Fruit fly (Drosophila melanogaster) whole organism, prepupa: ENCODE results near the gene Hacd2.

Experiments used
- Blimp-1 ChIP-seq: fragments of 200-800 bp; sonication (Bioruptor generic); optimal IDR thresholded peaks from 3 replicates; lab custom pipeline; 2017; ENCODE audit warnings: missing biosample characterization, missing genetic modification characterization, mild to moderate bottlenecking, moderate library complexity, missing genetic modification reagents
- CG10631 ChIP-seq: fragments of 200-800 bp; sonication (Bioruptor generic); optimal IDR thresholded peaks from 2 replicates; lab custom pipeline; 2016; ENCODE audit warnings: missing biosample characterization, missing genetic modification characterization
- CG10669 ChIP-seq: fragments of 200-800 bp; sonication (Bioruptor generic); optimal IDR thresholded peaks from 3 replicates; lab custom pipeline; 2018; ENCODE audit warnings: missing biosample characterization, mild to moderate bottlenecking, missing genetic modification characterization, moderate library complexity
- CG11294 ChIP-seq: fragments of 200-800 bp; sonication (Bioruptor generic); IDR thresholded peaks from 2 replicates; pipeline ENCODE4 v1.3.6; 2022; ENCODE audit warnings: missing biosample characterization, missing genetic modification characterization
- CG11902 ChIP-seq: fragments of 200-800 bp; sonication (Bioruptor generic); optimal IDR thresholded peaks from 3 replicates; lab custom pipeline; 2016; ENCODE audit warnings: missing biosample characterization, missing genetic modification characterization
- CG16779 ChIP-seq: fragments of 200-800 bp; sonication (Bioruptor generic); optimal IDR thresholded peaks from 3 replicates; lab custom pipeline; 2017; ENCODE audit warnings: missing biosample characterization, mild to moderate bottlenecking, missing genetic modification characterization
- CG31627 ChIP-seq: fragments of 200-800 bp; sonication (Bioruptor generic); optimal IDR thresholded peaks from 3 replicates; lab custom pipeline; 2016; ENCODE audit warnings: missing biosample characterization, missing genetic modification characterization
- CG32006 ChIP-seq: fragments of 200-800 bp; sonication (Bioruptor generic); optimal IDR thresholded peaks from 3 replicates; lab custom pipeline; 2017; ENCODE audit warnings: missing biosample characterization, mild to moderate bottlenecking, missing genetic modification characterization
- CG34406 ChIP-seq: fragments of 200-800 bp; sonication (Bioruptor generic); optimal IDR thresholded peaks from 3 replicates; lab custom pipeline; 2016; ENCODE audit warnings: missing biosample characterization, missing genetic modification characterization
- CG3919 ChIP-seq: fragments of 200-800 bp; sonication (Bioruptor generic); optimal IDR thresholded peaks from 3 replicates; lab custom pipeline; 2016; ENCODE audit warnings: missing biosample characterization, missing genetic modification characterization
- CG6163 ChIP-seq: fragments of 200-800 bp; sonication (Bioruptor generic); IDR thresholded peaks from 3 replicates; pipeline ENCODE4 v1.3.6; 2022; ENCODE audit warnings: missing biosample characterization, missing genetic modification characterization
- CG6792 ChIP-seq: fragments of 200-800 bp; sonication (Bioruptor generic); optimal IDR thresholded peaks from 3 replicates; lab custom pipeline; 2016; ENCODE audit warnings: missing biosample characterization, missing genetic modification characterization
- CG6808 ChIP-seq: fragments of 200-800 bp; sonication (Bioruptor generic); optimal IDR thresholded peaks from 3 replicates; lab custom pipeline; 2017; ENCODE audit warnings: missing biosample characterization, missing genetic modification characterization, mild to moderate bottlenecking, moderate library complexity, missing genetic modification reagents
- CG6854 ChIP-seq: fragments of 200-800 bp; sonication (Bioruptor generic); optimal IDR thresholded peaks from 2 replicates; lab custom pipeline; 2017; ENCODE audit warnings: missing biosample characterization, mild to moderate bottlenecking, missing genetic modification characterization
- CG7368 ChIP-seq: fragments of 200-800 bp; sonication (Bioruptor generic); optimal IDR thresholded peaks from 3 replicates; lab custom pipeline; 2016; ENCODE audit warnings: missing biosample characterization, missing genetic modification characterization
- CG8119 ChIP-seq: fragments of 200-800 bp; sonication (Bioruptor generic); IDR thresholded peaks from 3 replicates; pipeline ENCODE4 v1.3.6; 2022; ENCODE audit warnings: missing biosample characterization, missing genetic modification characterization
- Eip75B ChIP-seq: fragments of 200-800 bp; sonication (Bioruptor generic); optimal IDR thresholded peaks from 3 replicates; lab custom pipeline; 2016; ENCODE audit warnings: missing biosample characterization, missing genetic modification characterization
- Eip78C ChIP-seq: fragments of 200-800 bp; sonication (Bioruptor generic); peaks from one replicate; lab custom pipeline; 2016; ENCODE audit warnings: missing biosample characterization, missing genetic modification characterization
- Ets21C ChIP-seq: fragments of 200-800 bp; sonication (Bioruptor generic); optimal IDR thresholded peaks from 3 replicates; lab custom pipeline; 2016; ENCODE audit warnings: missing biosample characterization, missing genetic modification characterization
- Ets96B ChIP-seq: fragments of 200-800 bp; optimal IDR thresholded peaks from 2 replicates; lab custom pipeline; 2019; ENCODE audit warnings: missing biosample characterization, mild to moderate bottlenecking, missing genetic modification characterization, moderate library complexity
- Hr39 ChIP-seq: fragments of 200-800 bp; sonication (Bioruptor generic); optimal IDR thresholded peaks from 2 replicates; lab custom pipeline; 2016; ENCODE audit warnings: missing biosample characterization, missing genetic modification characterization
- Hr4 ChIP-seq: fragments of 200-800 bp; sonication (Bioruptor generic); optimal IDR thresholded peaks from 3 replicates; lab custom pipeline; 2016; ENCODE audit warnings: missing biosample characterization, missing genetic modification characterization
- Lpt ChIP-seq: fragments of 200-800 bp; sonication (Bioruptor generic); optimal IDR thresholded peaks from 3 replicates; lab custom pipeline; 2016; ENCODE audit warnings: missing biosample characterization, missing genetic modification characterization
- OdsH ChIP-seq: fragments of 200-800 bp; sonication (Bioruptor generic); optimal IDR thresholded peaks from 3 replicates; lab custom pipeline; 2016; ENCODE audit warnings: missing biosample characterization, missing genetic modification characterization
- Smox ChIP-seq: fragments of 200-800 bp; sonication (Bioruptor generic); optimal IDR thresholded peaks from 3 replicates; lab custom pipeline; 2016; ENCODE audit warnings: missing biosample characterization, missing genetic modification characterization
- Sox14 ChIP-seq: fragments of 200-800 bp; sonication (Bioruptor generic); optimal IDR thresholded peaks from 3 replicates; lab custom pipeline; 2016; ENCODE audit warnings: missing biosample characterization, missing genetic modification characterization
- Sox15 ChIP-seq: fragments of 200-800 bp; sonication (Bioruptor generic); optimal IDR thresholded peaks from 3 replicates; lab custom pipeline; 2016; ENCODE audit warnings: missing biosample characterization, missing genetic modification characterization
- achi ChIP-seq: fragments of 200-800 bp; sonication (Bioruptor generic); optimal IDR thresholded peaks from 3 replicates; lab custom pipeline; 2016; ENCODE audit warnings: missing biosample characterization, missing genetic modification characterization
- acj6 ChIP-seq: fragments of 200-800 bp; sonication (Bioruptor generic); optimal IDR thresholded peaks from 3 replicates; lab custom pipeline; 2016; ENCODE audit warnings: missing biosample characterization, missing genetic modification characterization
- dac ChIP-seq: fragments of 200-800 bp; sonication (Bioruptor generic); optimal IDR thresholded peaks from 2 replicates; lab custom pipeline; 2017; ENCODE audit warnings: missing biosample characterization, mild to moderate bottlenecking, missing genetic modification characterization
- eg ChIP-seq: fragments of 200-800 bp; sonication (Bioruptor generic); IDR thresholded peaks from 3 replicates; pipeline ENCODE4 v1.3.6; 2022; ENCODE audit warnings: missing biosample characterization, missing genetic modification characterization
- fd59A ChIP-seq: fragments of 200-800 bp; sonication (Bioruptor generic); optimal IDR thresholded peaks from 2 replicates; lab custom pipeline; 2017; ENCODE audit warnings: missing biosample characterization, mild to moderate bottlenecking, missing genetic modification characterization, missing genetic modification reagents
- fd85E ChIP-seq: fragments of 200-800 bp; sonication (Bioruptor generic); optimal IDR thresholded peaks from 3 replicates; lab custom pipeline; 2016; ENCODE audit warnings: missing biosample characterization, missing genetic modification characterization
- pdm3 ChIP-seq: fragments of 200-800 bp; sonication (Bioruptor generic); optimal IDR thresholded peaks from 3 replicates; lab custom pipeline; 2016; ENCODE audit warnings: missing biosample characterization, missing genetic modification characterization
- salr ChIP-seq, 2 experiments: fragments of 200-800 bp; sonication (Bioruptor generic); optimal IDR thresholded peaks; 3 replicates each; lab custom pipeline; 2016 to 2018; ENCODE audit warnings: missing biosample characterization in 2 of 2, missing genetic modification characterization in 2 of 2, mild to moderate bottlenecking in 1 of 2
- ss ChIP-seq, 2 experiments: fragments of 200-800 bp; sonication (Bioruptor generic); optimal IDR thresholded peaks; 2 replicates in 1 of 2; 3 replicates in 1 of 2; lab custom pipeline; 2017 to 2018; ENCODE audit warnings: mild to moderate bottlenecking in 2 of 2, missing biosample characterization in 2 of 2, missing genetic modification characterization in 2 of 2, moderate library complexity in 1 of 2
- svp ChIP-seq: fragments of 200-800 bp; sonication (Bioruptor generic); peaks from one replicate; lab custom pipeline; 2016; ENCODE audit warnings: missing biosample characterization, missing genetic modification characterization
- topi ChIP-seq: fragments of 200-800 bp; sonication (Bioruptor generic); optimal IDR thresholded peaks from 3 replicates; lab custom pipeline; 2016; ENCODE audit warnings: missing biosample characterization, missing genetic modification characterization

Hacd2 gene

dm6 chr2L:13414525-13415481 lies 30.6 kb downstream of the Hacd2 start, which contains the start of the genes CG16956, CG42784 and CG43850:
Gene CG16956 (minus strand): TSS chr2L:13414575.
Gene CG42784 (plus strand): TSS chr2L:13415431.
Gene CG43850 (plus strand): TSS chr2L:13415431.
- TF ChIP-seq CG6854 (GFP tag; lab: Kevin White, UChicago) (no peak), svp (GFP tag; lab: Kevin White, UChicago) (peak; percentile 15), fd85E (GFP tag; lab: Kevin White, UChicago) (no peak), fd59A (GFP tag; lab: Kevin White, UChicago) (peak; percentile 10), Sox15 (GFP tag; lab: Kevin White, UChicago) (no peak), Eip75B (GFP tag; lab: Kevin White, UChicago) (peak; percentile 7), pdm3 (GFP tag; lab: Kevin White, UChicago) (no peak), ss (GFP tag; optimal IDR thresholded peaks at IDR 0.05; lab: Kevin White, UChicago) (peak in 1 of 2 experiments; percentile 34), CG10631 (no peak), salr (GFP tag; optimal IDR thresholded peaks at IDR 0.05; lab: Kevin White, UChicago) (peak in 1 of 2 experiments; percentile 14), Eip78C (peak; percentile 57), CG10669 (GFP tag; lab: Kevin White, UChicago) (no peak), CG16779 (tag; lab: Kevin White, UChicago) (no peak), Blimp-1 (GFP tag; lab: Kevin White, UChicago) (no peak), Lpt (GFP tag; lab: Kevin White, UChicago) (no peak), CG6808 (GFP tag; lab: Kevin White, UChicago) (peak; percentile 27), CG11294 (GFP tag; lab: Robert Waterston, UW) (no peak), CG34406 (GFP tag; lab: Kevin White, UChicago) (peak; percentile 2), achi (GFP tag; lab: Kevin White, UChicago) (peak; percentile 17), eg (GFP tag; lab: Robert Waterston, UW) (no peak)

dm6 chr2L:13412219-13412618 lies 33.2 kb downstream of the Hacd2 start, which contains the start of gene Flad2:
Gene Flad2 (plus strand): TSS chr2L:13412519.
- no peak for TF ChIP-seq CG6792 (GFP tag; lab: Kevin White, UChicago)
- no peak for TF ChIP-seq Eip78C
- TF ChIP-seq Ets96B (tag; lab: Kevin White, UChicago): no peak
- TF ChIP-seq fd59A (GFP tag; lab: Kevin White, UChicago): no peak
- no peak for TF ChIP-seq Hr39 (GFP tag; lab: Kevin White, UChicago)
- no peak for TF ChIP-seq CG11902 (GFP tag; lab: Kevin White, UChicago)
- TF ChIP-seq CG16779 (tag; lab: Kevin White, UChicago): no peak
- no peak for TF ChIP-seq salr (GFP tag; optimal IDR thresholded peaks at IDR 0.05; lab: Kevin White, UChicago)
- TF ChIP-seq ss (GFP tag; optimal IDR thresholded peaks at IDR 0.05; lab: Kevin White, UChicago): no peak
- no peak for TF ChIP-seq CG34406 (GFP tag; lab: Kevin White, UChicago)
- TF ChIP-seq Smox: no peak

DNA sequence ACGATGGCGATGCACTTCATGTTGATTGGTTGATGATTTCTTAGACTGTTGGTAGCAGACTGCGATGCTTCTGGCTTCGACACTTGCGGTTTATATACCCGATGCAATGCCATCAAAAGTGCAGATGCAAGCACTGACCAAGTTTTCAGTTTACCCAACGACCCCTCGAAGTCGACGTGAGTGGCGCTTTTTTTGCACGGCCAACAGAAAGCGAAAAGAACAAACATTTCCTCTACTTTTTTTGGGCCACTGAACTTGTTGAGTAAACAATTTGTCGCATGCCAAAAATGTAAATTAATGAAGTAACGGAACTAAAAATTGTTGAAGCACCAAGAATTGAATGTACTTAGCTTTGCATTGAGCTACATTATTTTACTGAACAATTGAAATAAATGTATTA lies 33.9 kb downstream of the Hacd2 start, which contains the start of gene Vm34Ca:
Gene Vm34Ca, minus strand, starts transcription at position 66 of the 400 bp plus-strand sequence.
- TF ChIP-seq Sox14 (GFP tag; lab: Kevin White, UChicago): no peak
- no peak for TF ChIP-seq Blimp-1 (GFP tag; lab: Kevin White, UChicago)
- TF ChIP-seq dac (GFP tag; lab: Kevin White, UChicago): no peak
- no peak for TF ChIP-seq Ets21C
- no peak for TF ChIP-seq OdsH (GFP tag; lab: Kevin White, UChicago)
- TF ChIP-seq Hr39 (GFP tag; lab: Kevin White, UChicago): no peak
- no peak for TF ChIP-seq Hr4 (GFP tag; lab: Kevin White, UChicago)
- TF ChIP-seq CG6792 (GFP tag; lab: Kevin White, UChicago): no peak
- TF ChIP-seq salr (GFP tag; optimal IDR thresholded peaks at IDR 0.05; lab: Kevin White, UChicago): no peak
- no peak for TF ChIP-seq CG11902 (GFP tag; lab: Kevin White, UChicago)

dm6 chr2L:13399565-13399964 lies 45.9 kb downstream of the Hacd2 start:
- peak; percentile 29 for TF ChIP-seq svp (GFP tag; lab: Kevin White, UChicago)
- no peak for TF ChIP-seq topi (GFP tag; lab: Kevin White, UChicago)
- peak; percentile 15 for TF ChIP-seq CG10631
- TF ChIP-seq Eip78C: peak; percentile 59
- TF ChIP-seq CG3919 (GFP tag; lab: Kevin White, UChicago): peak; percentile 30
- TF ChIP-seq achi (GFP tag; lab: Kevin White, UChicago): peak; percentile 18
- 0 out of 3 replicates have a peak, but pooled peaks have one; percentile 24 for TF ChIP-seq CG6163 (GFP tag; lab: Robert Waterston, UW)
- TF ChIP-seq CG16779 (tag; lab: Kevin White, UChicago): no peak
- TF ChIP-seq pdm3 (GFP tag; lab: Kevin White, UChicago): no peak
- peak; percentile 51 for TF ChIP-seq CG32006 (GFP tag; lab: Kevin White, UChicago)
- no peak for TF ChIP-seq CG11294 (GFP tag; lab: Robert Waterston, UW)
- peak; percentile 5 for TF ChIP-seq Sox14 (GFP tag; lab: Kevin White, UChicago)
- TF ChIP-seq CG10669 (GFP tag; lab: Kevin White, UChicago): no peak
- TF ChIP-seq CG31627 (GFP tag; lab: Kevin White, UChicago): no peak
- peak; percentile 52; the same call in 1 of the 3 replicates for TF ChIP-seq CG8119 (GFP tag; lab: Robert Waterston, UW)
- peak; percentile 37 for TF ChIP-seq Hr4 (GFP tag; lab: Kevin White, UChicago)
- peak; percentile 27 for TF ChIP-seq OdsH (GFP tag; lab: Kevin White, UChicago)
- TF ChIP-seq CG6808 (GFP tag; lab: Kevin White, UChicago): no peak
- TF ChIP-seq Smox: no peak
- TF ChIP-seq dac (GFP tag; lab: Kevin White, UChicago): no peak
- peak; percentile 16 for TF ChIP-seq acj6 (GFP tag; lab: Kevin White, UChicago)
- no peak for TF ChIP-seq Hr39 (GFP tag; lab: Kevin White, UChicago)
- TF ChIP-seq CG7368 (GFP tag; lab: Kevin White, UChicago): no peak
